Worm (Caenorhabditis elegans) whole organism, L4 larva: ENCODE measurements around the gene nspc-20.

Experiments
- dve-1 ChIP-seq: sonication (generic microtip); optimal IDR thresholded peaks from 2 replicates; lab custom pipeline; 2017; ENCODE audit warnings: antibody characterized with exemption, mild to moderate bottlenecking, missing genetic modification characterization, missing compliant biosample characterization; ENCODE audit not compliant: insufficient read depth
- egl-27 ChIP-seq: sonication (generic microtip); optimal IDR thresholded peaks from 3 replicates; lab custom pipeline; 2017; ENCODE audit warnings: missing biosample characterization, missing genetic modification reagents, missing genetic modification characterization
- egl-43 ChIP-seq: fragments of 200-800 bp; sonication (Bioruptor generic); IDR thresholded peaks from 2 replicates; pipeline ENCODE4 v1.3.6; 2022; ENCODE audit warnings: missing genetic modification reagents, missing genetic modification characterization, missing compliant biosample characterization
- lin-39 ChIP-seq: fragments of 150-350 bp; optimal IDR thresholded peaks from 2 replicates; lab custom pipeline; 2014; ENCODE audit warnings: missing biosample characterization, missing genetic modification reagents, missing genetic modification characterization
- lir-3 ChIP-seq: sonication (generic microtip); optimal IDR thresholded peaks from 2 replicates; lab custom pipeline; 2016; ENCODE audit warnings: mild to moderate bottlenecking, missing genetic modification characterization, missing compliant biosample characterization
- lsy-2 ChIP-seq, 2 experiments: fragments of 150-350 bp in 1 of 2; sonication (generic microtip) in 1 of 2; optimal IDR thresholded peaks; 2 replicates each; lab custom pipeline; 2014 to 2017; ENCODE audit warnings: missing biosample characterization in 2 of 2, missing genetic modification characterization in 2 of 2
- ztf-11 ChIP-seq: fragments of 150-350 bp; optimal IDR thresholded peaks from 2 replicates; lab custom pipeline; 2014; ENCODE audit warnings: missing biosample characterization, missing genetic modification characterization

ce11 chrX:14561416-14561973, 31.5 kb upstream of the nspc-20 start:
- TF ChIP-seq ztf-11 (tag; lab: Kevin White, UChicago) (no peak), egl-27 (tag; lab: Kevin White, UChicago) (no peak), lir-3 (tag; lab: Kevin White, UChicago) (no peak), dve-1 (tag; lab: Kevin White, UChicago) (no peak), lin-39 (tag; lab: Kevin White, UChicago) (no peak), lsy-2 (tag; optimal IDR thresholded peaks at IDR 0.05; lab: Kevin White, UChicago) (peak; percentile 58 to 70), egl-43 (GFP tag; lab: Robert Waterston, UW) (peak; percentile 66)
